Fruit fly (Drosophila melanogaster) whole organism, pupa: Measurements from ENCODE around the gene spi.

Source experiments
- CG10348 ChIP-seq: fragments of 200-800 bp; sonication (Bioruptor generic); IDR thresholded peaks from 2 replicates; pipeline ENCODE4 v1.3.6; 2022; ENCODE audit warnings: missing biosample characterization, missing genetic modification characterization
- CG12605 ChIP-seq: fragments of 200-800 bp; sonication (Bioruptor generic); IDR thresholded peaks from 2 replicates; pipeline ENCODE4 v1.3.6; 2022; ENCODE audit warnings: missing biosample characterization, missing genetic modification characterization
- CG13204 ChIP-seq: fragments of 200-800 bp; sonication (Bioruptor generic); optimal IDR thresholded peaks from 2 replicates; lab custom pipeline; 2018; ENCODE audit warnings: missing biosample characterization, mild to moderate bottlenecking, missing genetic modification characterization, moderate library complexity
- CG14655 ChIP-seq: fragments of 200-800 bp; sonication (Bioruptor generic); optimal IDR thresholded peaks from 3 replicates; lab custom pipeline; 2017; ENCODE audit warnings: mild to moderate bottlenecking, missing biosample characterization, missing genetic modification reagents, missing genetic modification characterization
- CG15710 ChIP-seq: fragments of 200-800 bp; sonication (Bioruptor generic); optimal IDR thresholded peaks from 2 replicates; lab custom pipeline; 2018; ENCODE audit warnings: missing biosample characterization, mild to moderate bottlenecking, missing genetic modification characterization, moderate library complexity
- CG17806 ChIP-seq: fragments of 200-800 bp; sonication (Bioruptor generic); optimal IDR thresholded peaks from 2 replicates; lab custom pipeline; 2018; ENCODE audit warnings: missing biosample characterization, mild to moderate bottlenecking, missing genetic modification characterization, moderate library complexity
- CG32121 ChIP-seq: fragments of 200-800 bp; sonication (Bioruptor generic); IDR thresholded peaks from 2 replicates; pipeline ENCODE4 v1.3.6; 2022; ENCODE audit warnings: missing biosample characterization, missing genetic modification characterization
- CG34367 ChIP-seq: fragments of 200-800 bp; sonication (Bioruptor generic); optimal IDR thresholded peaks from 2 replicates; lab custom pipeline; 2018; ENCODE audit warnings: missing biosample characterization, mild to moderate bottlenecking, missing genetic modification characterization
- CG4496 ChIP-seq: fragments of 200-800 bp; sonication (Bioruptor generic); IDR thresholded peaks from 3 replicates; pipeline ENCODE4 v1.3.6; 2022; ENCODE audit warnings: missing biosample characterization, missing genetic modification characterization
- CG8159 ChIP-seq: fragments of 200-800 bp; sonication (Bioruptor generic); optimal IDR thresholded peaks from 3 replicates; lab custom pipeline; 2018; ENCODE audit warnings: missing biosample characterization, mild to moderate bottlenecking, missing genetic modification characterization, moderate library complexity
- CG9948 ChIP-seq: fragments of 200-800 bp; sonication (Bioruptor generic); optimal IDR thresholded peaks from 2 replicates; lab custom pipeline; 2018; ENCODE audit warnings: missing biosample characterization, mild to moderate bottlenecking, missing genetic modification characterization, moderate library complexity
- D1 ChIP-seq: fragments of 200-800 bp; sonication (Bioruptor generic); optimal IDR thresholded peaks from 2 replicates; lab custom pipeline; 2018; ENCODE audit warnings: missing biosample characterization, mild to moderate bottlenecking, missing genetic modification characterization, moderate library complexity
- EcR ChIP-seq: fragments of 200-800 bp; sonication (Bioruptor generic); optimal IDR thresholded peaks from 3 replicates; lab custom pipeline; 2019; ENCODE audit warnings: missing biosample characterization, missing genetic modification characterization, mild to moderate bottlenecking, moderate library complexity, missing genetic modification reagents
- Ets98B ChIP-seq: fragments of 200-800 bp; sonication (Bioruptor generic); IDR thresholded peaks from 2 replicates; pipeline ENCODE4 v1.3.6; 2022; ENCODE audit warnings: missing biosample characterization, missing genetic modification characterization
- Pif1B ChIP-seq: fragments of 200-800 bp; sonication (Bioruptor generic); optimal IDR thresholded peaks from 3 replicates; lab custom pipeline; 2016; ENCODE audit warnings: missing biosample characterization, missing genetic modification characterization
- Snoo ChIP-seq: fragments of 200-800 bp; sonication (Bioruptor generic); optimal IDR thresholded peaks from 3 replicates; lab custom pipeline; 2017; ENCODE audit warnings: missing biosample characterization, mild to moderate bottlenecking, missing genetic modification characterization, inconsistent platforms
- fd96Ca ChIP-seq: fragments of 200-800 bp; sonication (Bioruptor generic); IDR thresholded peaks from 3 replicates; pipeline ENCODE4 v1.3.6; 2022; ENCODE audit warnings: missing biosample characterization, missing genetic modification characterization
- gl ChIP-seq: fragments of 200-800 bp; sonication (Bioruptor generic); optimal IDR thresholded peaks from 2 replicates; lab custom pipeline; 2018; ENCODE audit warnings: missing biosample characterization, mild to moderate bottlenecking, missing genetic modification characterization
- rn ChIP-seq: fragments of 200-800 bp; sonication (Bioruptor generic); IDR thresholded peaks from 2 replicates; pipeline ENCODE4 v1.3.6; 2022; ENCODE audit warnings: missing biosample characterization, missing genetic modification characterization

spi gene

DNA sequence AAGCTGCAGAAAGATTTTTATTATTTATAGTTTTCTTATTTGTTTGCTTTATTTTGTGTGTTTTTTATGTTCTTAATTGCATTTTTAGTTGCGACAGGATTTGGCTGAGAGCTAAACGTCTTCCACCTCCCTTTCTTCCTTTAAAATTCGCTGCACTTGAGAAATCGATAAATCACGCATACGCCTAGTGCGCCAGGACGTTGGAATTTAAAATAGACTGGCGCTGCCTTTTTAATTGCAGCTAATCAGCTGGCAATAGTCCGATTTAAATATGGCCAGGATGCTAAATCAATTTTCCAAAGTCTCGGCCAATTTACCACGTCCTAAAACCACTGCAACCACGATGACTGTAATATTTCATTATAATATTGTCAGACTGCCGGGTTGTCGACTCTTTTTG, 50.3 kb downstream of the spi start:
- no peak for TF ChIP-seq Ets98B
- no peak for TF ChIP-seq gl (tag; lab: Kevin White, UChicago)
- TF ChIP-seq CG9948 (tag; lab: Kevin White, UChicago), result no peak
- TF ChIP-seq CG13204 (GFP tag; lab: Kevin White, UChicago), result no peak
- TF ChIP-seq EcR (GFP tag; lab: Kevin White, UChicago), result no peak
- TF ChIP-seq CG10348 (GFP tag; lab: Robert Waterston, UW), result no peak
- no peak for TF ChIP-seq CG4496 (GFP tag; lab: Robert Waterston, UW)
- TF ChIP-seq CG17806, result no peak
- no peak for TF ChIP-seq CG12605 (GFP tag; lab: Robert Waterston, UW)
- no peak for TF ChIP-seq CG15710 (tag; lab: Kevin White, UChicago)
- no peak for TF ChIP-seq D1 (tag; lab: Kevin White, UChicago)
- no peak for TF ChIP-seq rn (GFP tag; lab: Robert Waterston, UW)
- no peak for TF ChIP-seq CG8159 (tag; lab: Kevin White, UChicago)
- no peak for TF ChIP-seq CG34367 (tag; lab: Kevin White, UChicago)
- TF ChIP-seq Snoo (tag; lab: Kevin White, UChicago), result no peak
- no peak for TF ChIP-seq CG14655
- no peak for TF ChIP-seq Pif1B (GFP tag; lab: Kevin White, UChicago)

DNA sequence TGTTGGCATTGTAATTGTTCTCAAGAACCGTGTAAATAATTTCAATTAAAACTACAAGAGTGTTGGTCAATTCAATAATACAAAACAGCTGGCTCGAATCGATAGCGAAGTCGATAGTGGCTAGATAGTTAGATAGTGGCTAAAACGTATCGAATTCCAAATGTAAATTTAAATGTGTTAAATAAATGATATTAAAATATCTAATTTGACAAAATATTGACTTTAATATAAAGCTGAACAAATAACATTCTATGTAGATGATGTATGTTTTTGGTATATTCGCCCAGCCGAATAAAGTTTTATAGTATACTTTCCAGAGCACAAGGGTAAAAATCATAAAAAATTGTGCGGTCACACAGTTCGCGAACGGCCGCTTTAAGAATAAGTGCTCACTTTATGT, 50.8 kb downstream of the spi start, which contains the start of the genes Dpm1 and CG10137:
Gene Dpm1, minus strand, starts transcription at position 53 of the 400 bp plus-strand sequence.
Gene CG10137, plus strand, starts transcription at position 371 of the 400 bp plus-strand sequence.
- TF ChIP-seq CG32121 (GFP tag; lab: Robert Waterston, UW), result no peak
- TF ChIP-seq CG14655, result no peak
- no peak for TF ChIP-seq CG9948 (tag; lab: Kevin White, UChicago)
- no peak for TF ChIP-seq Snoo (tag; lab: Kevin White, UChicago)
- TF ChIP-seq CG17806, result no peak
- TF ChIP-seq rn (GFP tag; lab: Robert Waterston, UW), result no peak
- no peak for TF ChIP-seq EcR (GFP tag; lab: Kevin White, UChicago)

DNA sequence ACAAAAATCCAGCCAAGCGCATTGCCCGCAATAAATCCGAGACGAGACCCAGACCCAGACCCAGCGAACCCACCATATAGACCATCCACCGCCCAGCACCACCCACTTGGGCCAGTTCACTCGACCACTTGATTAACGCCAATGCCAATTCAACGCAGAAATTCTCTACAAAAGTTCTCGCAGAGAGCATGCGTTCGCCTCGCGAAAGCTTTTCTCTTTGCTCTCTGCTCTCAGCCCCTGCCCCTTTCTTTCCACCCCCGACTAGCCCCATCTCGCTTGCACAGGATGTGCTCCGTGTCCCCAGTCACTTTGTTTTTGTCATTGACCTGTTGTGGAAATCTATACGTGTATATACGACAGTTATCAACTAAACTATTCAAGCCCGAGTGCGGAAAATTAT, 57.5 kb downstream of the spi start:
- TF ChIP-seq Snoo (tag; lab: Kevin White, UChicago) (no peak), EcR (GFP tag; lab: Kevin White, UChicago) (no peak), Pif1B (GFP tag; lab: Kevin White, UChicago) (no peak), CG10348 (GFP tag; lab: Robert Waterston, UW) (no peak), CG8159 (tag; lab: Kevin White, UChicago) (no peak), fd96Ca (no peak)

DNA sequence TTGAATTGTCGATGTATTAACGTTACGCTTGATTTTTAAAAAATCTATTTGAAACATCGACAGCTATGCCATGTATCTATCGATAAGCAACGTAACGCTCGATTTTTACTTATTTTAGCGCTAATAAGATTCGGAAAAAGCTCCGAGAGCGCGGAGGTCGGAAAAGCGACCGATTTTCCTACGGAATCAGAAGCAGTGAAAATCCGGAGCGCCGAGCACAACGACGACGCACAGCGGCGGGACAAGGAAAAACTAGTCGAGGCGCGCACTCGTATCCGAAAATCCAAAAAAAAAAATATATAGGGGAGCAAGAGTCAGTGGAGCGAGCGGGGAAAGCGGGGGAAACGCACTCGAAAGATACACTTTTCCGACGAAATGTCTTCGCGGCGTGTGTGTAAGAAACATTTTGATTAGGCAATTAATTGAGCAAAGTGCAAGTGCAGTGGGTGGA, 58.5 kb downstream of the spi start, which contains the start of gene CG10132:
Gene CG10132, plus strand, starts transcription at position 189 of the 451 bp plus-strand sequence.
- TF ChIP-seq CG32121 (GFP tag; lab: Robert Waterston, UW), result peak; percentile 44; the same call in 1 of the 2 replicates
- TF ChIP-seq Snoo (tag; lab: Kevin White, UChicago), result no peak
- TF ChIP-seq fd96Ca, result peak; percentile 11; the same call in 1 of the 3 replicates
- no peak for TF ChIP-seq CG15710 (tag; lab: Kevin White, UChicago)
- TF ChIP-seq, all 21 proteins: peak for 2
